Worm (Caenorhabditis elegans): ENCODE results near the gene vha-6.

DNA sequence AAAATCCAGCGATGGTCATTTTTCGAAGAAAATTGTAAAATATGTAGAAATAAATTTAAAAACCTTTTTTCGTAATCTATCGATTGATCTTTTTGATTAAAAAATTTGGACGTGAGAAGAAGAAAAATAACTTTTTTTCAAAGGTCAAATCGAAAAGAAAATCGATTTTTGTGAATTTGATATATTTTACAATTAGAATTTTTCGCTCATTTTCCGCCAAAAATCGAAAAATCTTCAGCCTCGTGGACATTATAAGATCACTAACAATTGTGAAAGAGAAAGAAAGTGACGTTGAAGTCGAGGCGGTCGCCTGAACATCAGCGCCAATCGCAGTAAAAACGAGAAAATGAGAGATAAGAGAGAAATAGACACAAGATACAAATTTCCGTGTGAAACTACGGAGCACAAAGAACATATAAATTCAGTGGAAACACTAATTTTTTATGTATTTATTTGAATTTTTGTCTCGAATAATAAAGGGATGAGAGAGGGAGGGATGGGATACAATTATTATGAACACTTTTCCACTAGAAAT, 31.4 kb upstream of the vha-6 start, which contains the start of gene cisd-1:
- no peak for TF ChIP-seq him-1 (tag; optimal IDR thresholded peaks at IDR 0.05)
- TF ChIP-seq dao-5 (tag; optimal IDR thresholded peaks at IDR 0.05), result no peak
- no peak for TF ChIP-seq W03F9.2 (tag; optimal IDR thresholded peaks at IDR 0.05)

All from whole organism, L4/young adult.